Fruit fly (Drosophila melanogaster) whole organism, embryonic: ENCODE results near the gene dbr.

Source experiments
- Abd-B ChIP-seq: fragments of 200-800 bp; sonication (Bioruptor generic); optimal IDR thresholded peaks from 2 replicates; lab custom pipeline; 2018; ENCODE audit warnings: missing biosample characterization, mild to moderate bottlenecking, missing genetic modification characterization, moderate library complexity
- Atf3 ChIP-seq: fragments of 200-800 bp; sonication (Bioruptor generic); optimal IDR thresholded peaks from 3 replicates; lab custom pipeline; 2016; ENCODE audit warnings: missing biosample characterization, missing genetic modification characterization
- B-H1 ChIP-seq: fragments of 200-800 bp; sonication (Bioruptor generic); IDR thresholded peaks from 3 replicates; pipeline ENCODE4 v1.3.6; 2022; ENCODE audit warnings: missing biosample characterization, missing genetic modification characterization
- CG10565 ChIP-seq: fragments of 200-800 bp; sonication (Bioruptor generic); optimal IDR thresholded peaks from 3 replicates; lab custom pipeline; 2016; ENCODE audit warnings: missing biosample characterization, mild to moderate bottlenecking, missing genetic modification characterization
- CG11093 ChIP-seq: fragments of 200-800 bp; sonication (Bioruptor generic); IDR thresholded peaks from 3 replicates; pipeline ENCODE4 v1.3.6; 2022; ENCODE audit warnings: missing biosample characterization, missing genetic modification characterization
- CG11560 ChIP-seq: fragments of 200-800 bp; sonication (Bioruptor generic); IDR thresholded peaks from 3 replicates; pipeline ENCODE4 v1.3.6; 2022; ENCODE audit warnings: missing biosample characterization, missing genetic modification characterization
- CG11723 ChIP-seq: fragments of 200-800 bp; sonication (Bioruptor generic); optimal IDR thresholded peaks from 2 replicates; lab custom pipeline; 2017; ENCODE audit warnings: missing biosample characterization, mild to moderate bottlenecking, missing genetic modification characterization
- CG12769 ChIP-seq: fragments of 200-800 bp; sonication (Bioruptor generic); optimal IDR thresholded peaks from 2 replicates; lab custom pipeline; 2019; ENCODE audit warnings: missing biosample characterization, mild to moderate bottlenecking, missing genetic modification characterization, moderate library complexity
- CG15696 ChIP-seq: fragments of 200-800 bp; sonication (Bioruptor generic); optimal IDR thresholded peaks from 2 replicates; lab custom pipeline; 2019; ENCODE audit warnings: missing biosample characterization, mild to moderate bottlenecking, missing genetic modification characterization, moderate library complexity
- CG17186 ChIP-seq: fragments of 200-800 bp; sonication (Bioruptor generic); optimal IDR thresholded peaks from 3 replicates; lab custom pipeline; 2017; ENCODE audit warnings: missing biosample characterization, missing genetic modification reagents, missing genetic modification characterization
- CG17328 ChIP-seq: fragments of 200-800 bp; sonication (Bioruptor generic); IDR thresholded peaks from 2 replicates; pipeline ENCODE4 v1.3.6; 2022; ENCODE audit warnings: missing biosample characterization, missing genetic modification characterization
- CG17802 ChIP-seq: fragments of 200-800 bp; sonication (Bioruptor generic); optimal IDR thresholded peaks from 2 replicates; lab custom pipeline; 2018; ENCODE audit warnings: missing biosample characterization, mild to moderate bottlenecking, missing genetic modification characterization, moderate library complexity
- CG1832 ChIP-seq: fragments of 200-800 bp; sonication (Bioruptor generic); optimal IDR thresholded peaks from 2 replicates; lab custom pipeline; 2017; ENCODE audit warnings: missing biosample characterization, mild to moderate bottlenecking, missing genetic modification characterization, inconsistent platforms
- CG30403 ChIP-seq: fragments of 200-800 bp; sonication (Bioruptor generic); optimal IDR thresholded peaks from 3 replicates; lab custom pipeline; 2016; ENCODE audit warnings: missing biosample characterization, missing genetic modification characterization
- CG32772 ChIP-seq: fragments of 200-800 bp; sonication (Bioruptor generic); IDR thresholded peaks from 2 replicates; pipeline ENCODE4 v1.3.6; 2022; ENCODE audit warnings: missing biosample characterization, missing genetic modification characterization
- CG4404 ChIP-seq: fragments of 200-800 bp; sonication (Bioruptor generic); IDR thresholded peaks from 2 replicates; pipeline ENCODE4 v1.3.6; 2022; ENCODE audit warnings: missing biosample characterization, missing genetic modification characterization
- CG6654 ChIP-seq: fragments of 200-800 bp; sonication (Bioruptor generic); optimal IDR thresholded peaks from 2 replicates; lab custom pipeline; 2017; ENCODE audit warnings: missing biosample characterization, mild to moderate bottlenecking, missing genetic modification characterization
- CG7556 ChIP-seq: fragments of 200-800 bp; sonication (Bioruptor generic); optimal IDR thresholded peaks from 2 replicates; lab custom pipeline; 2017; ENCODE audit warnings: missing biosample characterization, mild to moderate bottlenecking, missing genetic modification characterization
- CG8089 ChIP-seq: fragments of 200-800 bp; sonication (Bioruptor generic); optimal IDR thresholded peaks from 3 replicates; lab custom pipeline; 2016; ENCODE audit warnings: missing biosample characterization, missing genetic modification characterization
- CrebB ChIP-seq: fragments of 200-800 bp; sonication (Bioruptor generic); optimal IDR thresholded peaks from 3 replicates; lab custom pipeline; 2018; ENCODE audit warnings: missing biosample characterization, mild to moderate bottlenecking, missing genetic modification characterization
- Dref ChIP-seq: fragments of 200-800 bp; sonication (Bioruptor generic); IDR thresholded peaks from 2 replicates; pipeline ENCODE4 v1.3.6; 2022; ENCODE audit warnings: missing biosample characterization, missing genetic modification characterization
- E2f2 ChIP-seq: fragments of 200-800 bp; sonication (Bioruptor generic); IDR thresholded peaks from 2 replicates; pipeline ENCODE4 v1.3.6; 2022; ENCODE audit warnings: missing biosample characterization, missing genetic modification characterization
- Elba2 ChIP-seq: fragments of 200-800 bp; sonication (Bioruptor generic); optimal IDR thresholded peaks from 3 replicates; lab custom pipeline; 2016; ENCODE audit warnings: missing biosample characterization, missing genetic modification characterization
- HHEX ChIP-seq: fragments of 200-800 bp; sonication (Bioruptor generic); optimal IDR thresholded peaks from 3 replicates; lab custom pipeline; 2017; ENCODE audit warnings: missing biosample characterization, mild to moderate bottlenecking, missing genetic modification characterization, missing genetic modification reagents
- HLH54F ChIP-seq: fragments of 200-800 bp; sonication (Bioruptor generic); optimal IDR thresholded peaks from 3 replicates; lab custom pipeline; 2016; ENCODE audit warnings: missing biosample characterization, missing genetic modification characterization
- Lhr ChIP-seq: fragments of 200-800 bp; sonication (Bioruptor generic); optimal IDR thresholded peaks from 3 replicates; lab custom pipeline; 2017; ENCODE audit warnings: mild to moderate bottlenecking, missing biosample characterization, missing genetic modification reagents, missing genetic modification characterization
- Lim3 ChIP-seq: fragments of 200-800 bp; sonication (Bioruptor generic); IDR thresholded peaks from 2 replicates; pipeline ENCODE4 v1.3.6; 2022; ENCODE audit warnings: missing biosample characterization, missing genetic modification characterization
- Opbp ChIP-seq: fragments of 200-800 bp; sonication (Bioruptor generic); IDR thresholded peaks from 3 replicates; pipeline ENCODE4 v1.3.6; 2022; ENCODE audit warnings: missing biosample characterization, missing genetic modification characterization; ENCODE audit not compliant: partially characterized antibody
- Six4 ChIP-seq: fragments of 200-800 bp; sonication (Bioruptor generic); optimal IDR thresholded peaks from 2 replicates; lab custom pipeline; 2016; ENCODE audit warnings: missing biosample characterization, missing genetic modification characterization
- Vsx1 ChIP-seq: fragments of 200-800 bp; sonication (Bioruptor generic); optimal IDR thresholded peaks from 2 replicates; lab custom pipeline; 2017; ENCODE audit warnings: missing biosample characterization, mild to moderate bottlenecking, missing genetic modification characterization, missing genetic modification reagents
- Xrp1 ChIP-seq: fragments of 200-800 bp; sonication (Bioruptor generic); IDR thresholded peaks from 2 replicates; pipeline ENCODE4 v1.3.6; 2022; ENCODE audit warnings: missing biosample characterization, missing genetic modification characterization
- YL-1 ChIP-seq: fragments of 200-800 bp; sonication (Bioruptor generic); optimal IDR thresholded peaks from 3 replicates; lab custom pipeline; 2017; ENCODE audit warnings: missing biosample characterization, mild to moderate bottlenecking, missing genetic modification characterization
- al ChIP-seq: fragments of 200-800 bp; sonication (Bioruptor generic); IDR thresholded peaks from 2 replicates; pipeline ENCODE4 v1.3.6; 2022; ENCODE audit warnings: missing biosample characterization, missing genetic modification characterization
- btn ChIP-seq: fragments of 200-800 bp; sonication (Bioruptor generic); optimal IDR thresholded peaks from 2 replicates; lab custom pipeline; 2016; ENCODE audit warnings: missing biosample characterization, missing genetic modification characterization
- chinmo ChIP-seq: fragments of 200-800 bp; sonication (Bioruptor generic); IDR thresholded peaks from 4 replicates; pipeline ENCODE4 v1.3.6; 2022; ENCODE audit warnings: missing biosample characterization, missing genetic modification characterization; ENCODE audit not compliant: partially characterized antibody
- corto ChIP-seq: fragments of 200-800 bp; sonication (Bioruptor generic); optimal IDR thresholded peaks from 2 replicates; lab custom pipeline; 2016; ENCODE audit warnings: missing biosample characterization, mild to moderate bottlenecking, missing genetic modification characterization, moderate library complexity
- eyg ChIP-seq: fragments of 200-800 bp; sonication (Bioruptor generic); optimal IDR thresholded peaks from 3 replicates; lab custom pipeline; 2016; ENCODE audit warnings: missing biosample characterization, missing genetic modification characterization
- grau ChIP-seq: fragments of 200-800 bp; optimal IDR thresholded peaks from 3 replicates; lab custom pipeline; 2019; ENCODE audit warnings: missing biosample characterization, mild to moderate bottlenecking, missing genetic modification characterization, moderate library complexity
- knrl ChIP-seq: fragments of 200-800 bp; sonication (Bioruptor generic); IDR thresholded peaks from 3 replicates; pipeline ENCODE4 v1.3.6; 2022; ENCODE audit warnings: missing biosample characterization, missing genetic modification characterization; ENCODE audit not compliant: partially characterized antibody
- mam ChIP-seq: fragments of 200-800 bp; sonication (Bioruptor generic); optimal IDR thresholded peaks from 3 replicates; lab custom pipeline; 2016; ENCODE audit warnings: missing biosample characterization, missing genetic modification characterization
- nmo ChIP-seq: fragments of 200-800 bp; sonication (Bioruptor generic); optimal IDR thresholded peaks from 2 replicates; lab custom pipeline; 2018; ENCODE audit warnings: missing biosample characterization, mild to moderate bottlenecking, missing genetic modification characterization, moderate library complexity
- pb ChIP-seq: fragments of 200-800 bp; sonication (Bioruptor generic); optimal IDR thresholded peaks from 3 replicates; lab custom pipeline; 2016; ENCODE audit warnings: missing biosample characterization, missing genetic modification characterization
- peb ChIP-seq: fragments of 200-800 bp; sonication (Bioruptor generic); IDR thresholded peaks from 2 replicates; pipeline ENCODE4 v1.3.6; 2022; ENCODE audit warnings: missing biosample characterization, missing genetic modification characterization
- ranshi ChIP-seq: fragments of 200-800 bp; sonication (Bioruptor generic); IDR thresholded peaks from 2 replicates; pipeline ENCODE4 v1.3.6; 2022; ENCODE audit warnings: missing biosample characterization, missing genetic modification characterization
- run ChIP-seq: fragments of 200-800 bp; sonication (Bioruptor generic); optimal IDR thresholded peaks from 3 replicates; lab custom pipeline; 2018; ENCODE audit warnings: missing biosample characterization, mild to moderate bottlenecking, missing genetic modification characterization
- sima ChIP-seq: fragments of 200-800 bp; sonication (Bioruptor generic); optimal IDR thresholded peaks from 2 replicates; lab custom pipeline; 2016; ENCODE audit warnings: missing biosample characterization, missing genetic modification characterization
- so ChIP-seq: fragments of 200-800 bp; sonication (Bioruptor generic); IDR thresholded peaks from 3 replicates; pipeline ENCODE4 v1.3.6; 2022; ENCODE audit warnings: missing biosample characterization, missing genetic modification characterization
- toy ChIP-seq: fragments of 200-800 bp; sonication (Bioruptor generic); IDR thresholded peaks from 2 replicates; pipeline ENCODE4 v1.3.6; 2022; ENCODE audit warnings: missing biosample characterization, missing genetic modification characterization
- zfh2 ChIP-seq: fragments of 200-800 bp; sonication (Bioruptor generic); optimal IDR thresholded peaks from 2 replicates; lab custom pipeline; 2016; ENCODE audit warnings: missing biosample characterization, missing genetic modification characterization

dbr gene

dm6 chr2L:107476-108436, 41.5 kb downstream of the dbr start (continued):
- TF ChIP-seq Xrp1 = no peak
- no peak for TF ChIP-seq Lim3 (GFP tag; lab: Robert Waterston, UW)
- no peak for TF ChIP-seq CG11560 (tag; lab: Robert Waterston, UW)
- TF ChIP-seq CG11093 (GFP tag; lab: Robert Waterston, UW) = no peak
- TF ChIP-seq CrebB (tag; lab: Kevin White, UChicago) = peak; percentile 25
- TF ChIP-seq mam = no peak
- TF ChIP-seq corto (GFP tag; lab: Kevin White, UChicago) = no peak
- no peak for TF ChIP-seq Dref
- TF ChIP-seq CG15696 (tag; lab: Kevin White, UChicago) = peak; percentile 4
- no peak for TF ChIP-seq al (GFP tag; lab: Robert Waterston, UW)
- TF ChIP-seq Abd-B (GFP tag; lab: Kevin White, UChicago) = no peak
- no peak for TF ChIP-seq B-H1 (GFP tag; lab: Robert Waterston, UW)
- no peak for TF ChIP-seq CG4404 (GFP tag; lab: Robert Waterston, UW)
- TF ChIP-seq CG30403 (GFP tag; lab: Kevin White, UChicago) = no peak
- no peak for TF ChIP-seq CG10565 (GFP tag; lab: Kevin White, UChicago)
- no peak for TF ChIP-seq Opbp (GFP tag; lab: Robert Waterston, UW)
- peak; percentile 88; the same call in 2 of the 4 replicates for TF ChIP-seq chinmo (GFP tag; lab: Robert Waterston, UW)
- TF ChIP-seq HHEX = peak; percentile 8
- TF ChIP-seq CG11723 (GFP tag; lab: Kevin White, UChicago) = no peak
- TF ChIP-seq YL-1 (GFP tag; lab: Kevin White, UChicago) = peak; percentile 44
- no peak for TF ChIP-seq Six4
- TF ChIP-seq CG7556 (GFP tag; lab: Kevin White, UChicago) = no peak
- TF ChIP-seq btn = no peak
- no peak for TF ChIP-seq nmo (GFP tag; lab: Kevin White, UChicago)
- TF ChIP-seq CG17186 (GFP tag; lab: Kevin White, UChicago) = no peak
- peak; percentile 43 for TF ChIP-seq CG12769 (tag; lab: Kevin White, UChicago)
- no peak for TF ChIP-seq CG1832 (GFP tag; lab: Kevin White, UChicago)
- no peak for TF ChIP-seq CG17802 (tag; lab: Kevin White, UChicago)
- peak; percentile 35 for TF ChIP-seq grau (tag; lab: Kevin White, UChicago)
- no peak for TF ChIP-seq eyg (GFP tag; lab: Kevin White, UChicago)
- no peak for TF ChIP-seq pb (GFP tag; lab: Kevin White, UChicago)
- TF ChIP-seq Atf3 = no peak
- TF ChIP-seq toy = no peak
- no peak for TF ChIP-seq CG17328 (GFP tag; lab: Robert Waterston, UW)
- TF ChIP-seq zfh2 (GFP tag; lab: Kevin White, UChicago) = no peak
- no peak for TF ChIP-seq Elba2
- TF ChIP-seq Lhr (GFP tag; lab: Kevin White, UChicago) = no peak
- no peak for TF ChIP-seq ranshi (GFP tag; lab: Robert Waterston, UW)
- no peak for TF ChIP-seq CG6654
- TF ChIP-seq sima (GFP tag; lab: Kevin White, UChicago) = no peak
- 0 out of 3 replicates have a peak, but pooled peaks have one; percentile 36 for TF ChIP-seq so (GFP tag; lab: Robert Waterston, UW)
- TF ChIP-seq run (tag; lab: Kevin White, UChicago) = no peak
- TF ChIP-seq E2f2 (GFP tag; lab: Robert Waterston, UW) = peak; percentile 59
- 0 out of 3 replicates have a peak, but pooled peaks have one; percentile 21 for TF ChIP-seq knrl (GFP tag; lab: Robert Waterston, UW)
- no peak for TF ChIP-seq CG8089 (GFP tag; lab: Kevin White, UChicago)
- TF ChIP-seq CG32772 (GFP tag; lab: Robert Waterston, UW) = no peak
- no peak for TF ChIP-seq HLH54F (GFP tag; lab: Kevin White, UChicago)
- TF ChIP-seq peb (GFP tag; lab: Robert Waterston, UW) = no peak
- TF ChIP-seq Vsx1 (GFP tag; lab: Kevin White, UChicago) = peak; percentile 31
